Fruit fly (Drosophila melanogaster): Measurements from ENCODE around the gene CG12054.

dm6 chr3R:31262298-31262697 lies 41.8 kb downstream of the CG12054 start, which contains the start of gene CAH5:
- TF ChIP-seq CG9948 (tag; optimal IDR thresholded peaks at IDR 0.05): no peak
- TF ChIP-seq CG10348 (GFP tag; IDR thresholded peaks at IDR 0.05): no peak
- no peak for TF ChIP-seq CG15710 (tag; optimal IDR thresholded peaks at IDR 0.05)
- TF ChIP-seq CG34367 (tag; optimal IDR thresholded peaks at IDR 0.05): no peak
